Fruit fly (Drosophila melanogaster) whole organism, embryonic: ENCODE data around the gene CG3726.
A peak's percentile ranks its signal among the peaks of the same experiment; 100 is the strongest.

Source experiments
- Antp ChIP-seq: fragments of 200-800 bp; sonication (Bioruptor generic); optimal IDR thresholded peaks from 3 replicates; lab custom pipeline; 2016; ENCODE audit warnings: missing biosample characterization, missing genetic modification characterization
- Blimp-1 ChIP-seq: fragments of 200-800 bp; sonication (Bioruptor generic); optimal IDR thresholded peaks from 3 replicates; lab custom pipeline; 2018; ENCODE audit warnings: missing biosample characterization, missing genetic modification characterization, mild to moderate bottlenecking, moderate library complexity, missing genetic modification reagents
- CG10267 ChIP-seq: fragments of 200-800 bp; sonication (Bioruptor generic); optimal IDR thresholded peaks from 2 replicates; lab custom pipeline; 2018; ENCODE audit warnings: missing biosample characterization, mild to moderate bottlenecking, missing genetic modification characterization, moderate library complexity
- CG10321 ChIP-seq: fragments of 200-800 bp; sonication (Bioruptor generic); IDR thresholded peaks from 2 replicates; pipeline ENCODE4 v1.3.6; 2022; ENCODE audit warnings: missing biosample characterization, missing genetic modification characterization
- CG11504 ChIP-seq: fragments of 200-800 bp; sonication (Bioruptor generic); optimal IDR thresholded peaks from 3 replicates; lab custom pipeline; 2019; ENCODE audit warnings: missing biosample characterization, mild to moderate bottlenecking, missing genetic modification characterization, moderate library complexity
- CG13287 ChIP-seq: fragments of 200-800 bp; sonication (Bioruptor generic); IDR thresholded peaks from 2 replicates; pipeline ENCODE4 v1.3.6; 2022; ENCODE audit warnings: missing biosample characterization, missing genetic modification characterization; ENCODE audit not compliant: partially characterized antibody
- CG14860 ChIP-seq: fragments of 200-800 bp; sonication (Bioruptor generic); IDR thresholded peaks from 3 replicates; pipeline ENCODE4 v1.3.6; 2022; ENCODE audit warnings: missing biosample characterization, missing genetic modification characterization; ENCODE audit not compliant: partially characterized antibody
- CG17359 ChIP-seq: fragments of 200-800 bp; sonication (Bioruptor generic); optimal IDR thresholded peaks from 3 replicates; lab custom pipeline; 2018; ENCODE audit warnings: missing biosample characterization, mild to moderate bottlenecking, missing genetic modification characterization, moderate library complexity
- CG2202 ChIP-seq: fragments of 200-800 bp; sonication (Bioruptor generic); optimal IDR thresholded peaks from 2 replicates; lab custom pipeline; 2018; ENCODE audit warnings: missing biosample characterization, mild to moderate bottlenecking, missing genetic modification characterization
- CG32532 ChIP-seq: fragments of 200-800 bp; sonication (Bioruptor generic); IDR thresholded peaks from 2 replicates; pipeline ENCODE4 v1.3.6; 2022; ENCODE audit warnings: missing biosample characterization, missing genetic modification characterization
- CG3407 ChIP-seq: fragments of 200-800 bp; sonication (Bioruptor generic); optimal IDR thresholded peaks from 2 replicates; lab custom pipeline; 2018; ENCODE audit warnings: missing biosample characterization, mild to moderate bottlenecking, missing genetic modification characterization
- CG4730 ChIP-seq: fragments of 200-800 bp; sonication (Bioruptor generic); IDR thresholded peaks from 2 replicates; pipeline ENCODE4 v1.3.6; 2022; ENCODE audit warnings: missing biosample characterization, missing genetic modification characterization
- CG6813 ChIP-seq: fragments of 200-800 bp; sonication (Bioruptor generic); optimal IDR thresholded peaks from 2 replicates; lab custom pipeline; 2017; ENCODE audit warnings: missing biosample characterization, missing genetic modification characterization, mild to moderate bottlenecking, moderate library complexity, missing genetic modification reagents
- CG6854 ChIP-seq: fragments of 200-800 bp; sonication (Bioruptor generic); optimal IDR thresholded peaks from 3 replicates; lab custom pipeline; 2017; ENCODE audit warnings: missing biosample characterization, mild to moderate bottlenecking, missing genetic modification characterization
- CG8089 ChIP-seq: fragments of 200-800 bp; sonication (Bioruptor generic); optimal IDR thresholded peaks from 3 replicates; lab custom pipeline; 2016; ENCODE audit warnings: missing biosample characterization, missing genetic modification characterization
- CG8478 ChIP-seq: fragments of >200 bp; optimal IDR thresholded peaks from 2 replicates; lab custom pipeline; 2018
- CG9797 ChIP-seq: fragments of 200-800 bp; sonication (Bioruptor generic); optimal IDR thresholded peaks from 3 replicates; lab custom pipeline; 2018; ENCODE audit warnings: missing biosample characterization, mild to moderate bottlenecking, missing genetic modification characterization
- CG9876 ChIP-seq: fragments of 200-800 bp; sonication (Bioruptor generic); optimal IDR thresholded peaks from 2 replicates; lab custom pipeline; 2016; ENCODE audit warnings: missing biosample characterization, missing genetic modification characterization
- Camta ChIP-seq: fragments of 200-800 bp; sonication (Bioruptor generic); optimal IDR thresholded peaks from 2 replicates; lab custom pipeline; 2016; ENCODE audit warnings: missing biosample characterization, missing genetic modification characterization
- Dfd ChIP-seq, 2 experiments: fragments of >200 bp; optimal IDR thresholded peaks; 2 replicates each; lab custom pipeline; 2017; ENCODE audit warnings: missing biosample characterization in 2 of 2, missing genetic modification characterization in 2 of 2
- Doc3 ChIP-seq: fragments of 200-800 bp; sonication (Bioruptor generic); IDR thresholded peaks from 3 replicates; pipeline ENCODE4 v1.3.6; 2022; ENCODE audit warnings: missing biosample characterization, missing genetic modification characterization; ENCODE audit not compliant: partially characterized antibody
- Drgx ChIP-seq: fragments of 200-800 bp; sonication (Bioruptor generic); IDR thresholded peaks from 2 replicates; pipeline ENCODE4 v1.3.6; 2022; ENCODE audit warnings: missing biosample characterization, missing genetic modification characterization
- E2f1 ChIP-seq: fragments of 200-800 bp; sonication (Bioruptor generic); IDR thresholded peaks from 2 replicates; pipeline ENCODE4 v1.3.6; 2022; ENCODE audit warnings: missing biosample characterization, missing genetic modification characterization
- HmgZ ChIP-seq: fragments of 200-800 bp; sonication (Bioruptor generic); optimal IDR thresholded peaks from 2 replicates; lab custom pipeline; 2018; ENCODE audit warnings: missing biosample characterization, mild to moderate bottlenecking, missing genetic modification characterization
- Nf-YB ChIP-seq: fragments of 200-800 bp; sonication (Bioruptor generic); optimal IDR thresholded peaks from 3 replicates; lab custom pipeline; 2019; ENCODE audit warnings: missing biosample characterization, mild to moderate bottlenecking, missing genetic modification characterization, moderate library complexity
- Rfx ChIP-seq: fragments of 200-800 bp; sonication (Bioruptor generic); IDR thresholded peaks from 2 replicates; pipeline ENCODE4 v1.3.6; 2022; ENCODE audit warnings: missing biosample characterization, missing genetic modification characterization
- Side ChIP-seq: fragments of 200-800 bp; sonication (Bioruptor generic); optimal IDR thresholded peaks from 2 replicates; lab custom pipeline; 2016; ENCODE audit warnings: missing biosample characterization, missing genetic modification characterization
- bbx ChIP-seq: fragments of 200-800 bp; sonication (Bioruptor generic); IDR thresholded peaks from 2 replicates; pipeline ENCODE4 v1.3.6; 2022; ENCODE audit warnings: missing biosample characterization, missing genetic modification characterization; ENCODE audit not compliant: partially characterized antibody
- br ChIP-seq: fragments of >200 bp; optimal IDR thresholded peaks from 2 replicates; lab custom pipeline; 2017
- bsh ChIP-seq, 2 experiments: fragments of 200-800 bp; sonication (Bioruptor generic); optimal IDR thresholded peaks; 2 replicates each; lab custom pipeline; 2017 to 2018; ENCODE audit warnings: mild to moderate bottlenecking in 2 of 2, missing biosample characterization in 2 of 2, missing genetic modification characterization in 2 of 2, moderate library complexity in 1 of 2
- btn ChIP-seq: fragments of 200-800 bp; sonication (Bioruptor generic); optimal IDR thresholded peaks from 2 replicates; lab custom pipeline; 2016; ENCODE audit warnings: missing biosample characterization, missing genetic modification characterization
- cwo ChIP-seq: fragments of 200-800 bp; sonication (Bioruptor generic); optimal IDR thresholded peaks from 3 replicates; lab custom pipeline; 2017; ENCODE audit warnings: missing biosample characterization, missing genetic modification characterization, mild to moderate bottlenecking, moderate library complexity, missing genetic modification reagents
- gfzf ChIP-seq: fragments of 200-800 bp; sonication (Bioruptor generic); optimal IDR thresholded peaks from 2 replicates; lab custom pipeline; 2016; ENCODE audit warnings: missing biosample characterization, mild to moderate bottlenecking, missing genetic modification characterization, moderate library complexity
- gsb-n ChIP-seq: fragments of 200-800 bp; sonication (Bioruptor generic); optimal IDR thresholded peaks from 3 replicates; lab custom pipeline; 2018; ENCODE audit warnings: missing biosample characterization, mild to moderate bottlenecking, missing genetic modification characterization
- hb ChIP-seq: fragments of 200-800 bp; sonication (Bioruptor generic); IDR thresholded peaks from 3 replicates; pipeline ENCODE4 v1.3.6; 2022; ENCODE audit warnings: missing biosample characterization, missing genetic modification characterization; ENCODE audit not compliant: partially characterized antibody
- jigr1 ChIP-seq: fragments of 200-800 bp; sonication (Bioruptor generic); IDR thresholded peaks from 3 replicates; pipeline ENCODE4 v1.3.6; 2022; ENCODE audit warnings: missing biosample characterization, missing genetic modification characterization
- jumu ChIP-seq: fragments of 200-800 bp; sonication (Bioruptor generic); optimal IDR thresholded peaks from 3 replicates; lab custom pipeline; 2016; ENCODE audit warnings: missing biosample characterization, missing genetic modification characterization
- otp ChIP-seq: fragments of 200-800 bp; sonication (Bioruptor generic); IDR thresholded peaks from 3 replicates; pipeline ENCODE4, ENCODE4 v1.3.6; 2022; ENCODE audit warnings: missing biosample characterization, missing genetic modification characterization
- pfk ChIP-seq: fragments of 200-800 bp; sonication (Bioruptor generic); optimal IDR thresholded peaks from 2 replicates; lab custom pipeline; 2018; ENCODE audit warnings: missing biosample characterization, mild to moderate bottlenecking, missing genetic modification characterization, moderate library complexity
- pzg ChIP-seq: fragments of 200-800 bp; sonication (Bioruptor generic); optimal IDR thresholded peaks from 3 replicates; lab custom pipeline; 2018; ENCODE audit warnings: missing biosample characterization, mild to moderate bottlenecking, missing genetic modification characterization, moderate library complexity
- row ChIP-seq: fragments of 200-800 bp; sonication (Bioruptor generic); IDR thresholded peaks from 3 replicates; pipeline ENCODE4 v1.3.6; 2022; ENCODE audit warnings: missing biosample characterization, missing genetic modification characterization
- schlank ChIP-seq: fragments of 200-800 bp; sonication (Bioruptor generic); optimal IDR thresholded peaks from 2 replicates; lab custom pipeline; 2018; ENCODE audit warnings: missing biosample characterization, mild to moderate bottlenecking, missing genetic modification characterization
- sd ChIP-seq: fragments of 200-800 bp; sonication (Bioruptor generic); optimal IDR thresholded peaks from 3 replicates; lab custom pipeline; 2018; ENCODE audit warnings: missing biosample characterization, mild to moderate bottlenecking, missing genetic modification characterization, moderate library complexity
- tx ChIP-seq: fragments of 200-800 bp; sonication (Bioruptor generic); optimal IDR thresholded peaks from 2 replicates; lab custom pipeline; 2016; ENCODE audit warnings: missing biosample characterization, missing genetic modification characterization
- unc-4 ChIP-seq: fragments of 200-800 bp; sonication (Bioruptor generic); IDR thresholded peaks from 2 replicates; pipeline ENCODE4 v1.3.6; 2022; ENCODE audit warnings: missing biosample characterization, missing genetic modification characterization; ENCODE audit not compliant: partially characterized antibody
- vnd ChIP-seq: fragments of 200-800 bp; sonication (Bioruptor generic); IDR thresholded peaks from 3 replicates; pipeline ENCODE4 v1.3.6; 2022; ENCODE audit warnings: missing biosample characterization, missing genetic modification characterization; ENCODE audit not compliant: partially characterized antibody
- yki ChIP-seq: fragments of >200 bp; optimal IDR thresholded peaks from 3 replicates; lab custom pipeline; 2018
- zen2 ChIP-seq: fragments of 200-800 bp; sonication (Bioruptor generic); IDR thresholded peaks from 3 replicates; pipeline ENCODE4 v1.3.6; 2022; ENCODE audit warnings: missing biosample characterization, missing genetic modification characterization; ENCODE audit not compliant: partially characterized antibody

The CG3726 gene

DNA sequence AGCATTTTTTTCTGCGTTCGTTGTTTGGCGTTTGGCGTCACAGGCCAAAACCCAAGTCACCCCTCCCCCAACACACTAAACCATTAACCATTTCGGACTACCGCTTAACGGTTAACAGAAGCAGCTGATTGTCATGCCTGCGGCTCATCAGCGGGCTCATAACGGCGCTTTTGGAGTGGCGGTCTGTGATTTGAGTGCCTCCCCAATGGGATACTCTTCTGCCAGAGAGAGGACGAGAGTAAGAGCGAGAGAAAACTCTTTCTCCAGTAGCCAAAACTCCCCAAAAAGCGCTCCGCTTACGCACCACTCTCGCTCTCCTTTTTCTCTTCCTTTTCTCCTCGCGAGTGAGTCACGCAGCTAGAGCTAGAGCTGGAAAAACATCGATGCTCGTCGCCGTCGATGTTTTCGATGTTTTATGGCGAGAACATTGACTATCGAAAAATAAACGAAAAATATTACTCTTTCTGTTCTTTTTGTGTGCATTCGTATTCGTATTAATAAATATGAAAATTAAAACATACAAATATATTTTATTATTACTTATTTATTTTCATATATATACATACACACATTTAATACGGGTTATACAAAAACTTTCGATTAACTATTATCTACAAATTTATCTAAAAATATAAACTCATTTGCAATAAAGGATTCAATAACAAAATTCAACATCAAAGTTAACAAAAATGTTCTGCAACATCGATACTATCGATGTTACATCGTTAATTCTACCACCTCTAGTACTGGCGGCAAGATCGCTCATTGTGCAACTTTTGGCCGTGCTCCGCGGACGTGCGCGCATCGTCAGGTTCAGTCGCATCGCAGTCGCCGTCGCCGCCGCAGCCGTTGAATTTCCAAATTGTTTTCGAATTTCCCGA is 48.9 kb downstream of the CG3726 start, which contains the start of gene Grip (continued):
- no peak for TF ChIP-seq tx
- TF ChIP-seq Camta (GFP tag; lab: Kevin White, UChicago): no peak
- peak; percentile 51; the same call in 1 of the 3 replicates for TF ChIP-seq vnd (GFP tag; lab: Robert Waterston, UW)
- TF ChIP-seq gsb-n (tag; lab: Kevin White, UChicago): peak; percentile 18
- TF ChIP-seq schlank (tag; lab: Kevin White, UChicago): no peak
- TF ChIP-seq CG6813 (GFP tag; lab: Kevin White, UChicago): no peak
- no peak for TF ChIP-seq Antp (GFP tag; lab: Kevin White, UChicago)
- TF ChIP-seq pzg (GFP tag; lab: Kevin White, UChicago): no peak
- TF ChIP-seq row (GFP tag; lab: Robert Waterston, UW): peak; percentile 72
- TF ChIP-seq bsh (GFP tag; optimal IDR thresholded peaks at IDR 0.05; lab: Kevin White, UChicago): peak in 1 of 2 experiments; percentile 38
- no peak for TF ChIP-seq pfk (GFP tag; lab: Kevin White, UChicago)
- no peak for TF ChIP-seq br (lab: Kevin White, UChicago)
- no peak for TF ChIP-seq HmgZ (tag; lab: Kevin White, UChicago)
- TF ChIP-seq CG8478: no peak
- no peak for TF ChIP-seq Dfd (GFP tag; optimal IDR thresholded peaks at IDR 0.05; lab: Kevin White, UChicago)
- no peak for TF ChIP-seq CG9876 (GFP tag; lab: Kevin White, UChicago)
- no peak for TF ChIP-seq sd (tag; lab: Kevin White, UChicago)
- TF ChIP-seq CG4730 (GFP tag; lab: Robert Waterston, UW): no peak
- TF ChIP-seq Doc3 (GFP tag; lab: Robert Waterston, UW): 0 out of 3 replicates have a peak, but pooled peaks have one; percentile 42
- peak; percentile 63; the same call in 1 of the 3 replicates for TF ChIP-seq CG14860 (GFP tag; lab: Robert Waterston, UW)
- peak; percentile 52 for TF ChIP-seq CG10267 (tag; lab: Kevin White, UChicago)
- TF ChIP-seq Blimp-1 (GFP tag; lab: Kevin White, UChicago): peak; percentile 40
- TF ChIP-seq Side (GFP tag; lab: Kevin White, UChicago): no peak
- TF ChIP-seq btn (GFP tag; lab: Kevin White, UChicago): no peak
- peak; percentile 55; the same call in 1 of the 2 replicates for TF ChIP-seq unc-4
- TF ChIP-seq cwo (GFP tag; lab: Kevin White, UChicago): no peak
- TF ChIP-seq CG13287 (GFP tag; lab: Robert Waterston, UW): peak; percentile 67
- peak; percentile 69 for TF ChIP-seq yki (lab: Kevin White, UChicago)
- TF ChIP-seq E2f1 (GFP tag; lab: Robert Waterston, UW): no peak; the same call in 1 of the 2 replicates
- peak; percentile 59 for TF ChIP-seq bbx (GFP tag; lab: Robert Waterston, UW)
- TF ChIP-seq CG17359: peak; percentile 16
- TF ChIP-seq CG32532 (GFP tag; lab: Robert Waterston, UW): no peak
- no peak for TF ChIP-seq CG6854 (GFP tag; lab: Kevin White, UChicago)
- peak; percentile 28 for TF ChIP-seq Nf-YB (GFP tag; lab: Kevin White, UChicago)
- TF ChIP-seq gfzf: peak; percentile 15
- no peak for TF ChIP-seq CG2202 (tag; lab: Kevin White, UChicago)
- TF ChIP-seq CG9797 (GFP tag; lab: Kevin White, UChicago): no peak
- no peak for TF ChIP-seq hb (GFP tag; lab: Robert Waterston, UW)
- no peak for TF ChIP-seq CG3407 (GFP tag; lab: Kevin White, UChicago)
- peak; percentile 36; the same call in 1 of the 2 replicates for TF ChIP-seq Rfx (GFP tag; lab: Robert Waterston, UW)
- TF ChIP-seq jigr1 (GFP tag; lab: Robert Waterston, UW): no peak
- TF ChIP-seq jumu (GFP tag; lab: Kevin White, UChicago): no peak
- no peak for TF ChIP-seq otp (GFP tag; lab: Robert Waterston, UW)
- TF ChIP-seq CG10321: no peak
- TF ChIP-seq CG8089 (GFP tag; lab: Kevin White, UChicago): no peak
- TF ChIP-seq CG11504 (tag; lab: Kevin White, UChicago): peak; percentile 80
- peak; percentile 25; the same call in 2 of the 3 replicates for TF ChIP-seq zen2 (GFP tag; lab: Robert Waterston, UW)
- TF ChIP-seq Drgx: 0 out of 2 replicates have a peak, but pooled peaks have one; percentile 6
